Worm (Caenorhabditis elegans): ENCODE results near the gene syx-3.

The syx-3 gene

DNA sequence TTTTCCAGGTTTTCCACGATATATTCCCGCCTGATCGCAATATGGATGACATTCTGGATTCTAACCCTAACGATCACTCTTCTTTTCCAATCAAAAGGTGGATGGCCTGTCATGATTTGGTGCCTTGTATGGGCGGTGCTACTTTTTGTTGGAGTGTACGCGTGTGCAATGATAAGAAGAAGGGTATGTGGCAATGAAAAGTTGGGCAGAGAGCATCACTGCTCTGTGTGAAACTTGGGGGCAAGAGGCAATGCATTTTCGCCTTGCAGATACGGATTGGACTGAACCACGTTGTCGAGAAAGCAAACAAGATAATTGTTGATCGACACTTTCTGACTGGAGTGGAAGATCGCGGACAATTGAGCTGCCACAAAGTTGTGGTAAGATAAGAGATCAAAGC, 2.6 kb upstream of the syx-3 start:
- TF ChIP-seq tbx-11 (GFP tag; IDR thresholded peaks at IDR 0.05) (no peak), hmbx-1 (tag; optimal IDR thresholded peaks at IDR 0.05) (no peak), ama-1 (optimal IDR thresholded peaks at IDR 0.05) (no peak), hnd-1 (tag; optimal IDR thresholded peaks at IDR 0.05) (no peak), tra-4 (tag; optimal IDR thresholded peaks at IDR 0.05) (no peak)

DNA sequence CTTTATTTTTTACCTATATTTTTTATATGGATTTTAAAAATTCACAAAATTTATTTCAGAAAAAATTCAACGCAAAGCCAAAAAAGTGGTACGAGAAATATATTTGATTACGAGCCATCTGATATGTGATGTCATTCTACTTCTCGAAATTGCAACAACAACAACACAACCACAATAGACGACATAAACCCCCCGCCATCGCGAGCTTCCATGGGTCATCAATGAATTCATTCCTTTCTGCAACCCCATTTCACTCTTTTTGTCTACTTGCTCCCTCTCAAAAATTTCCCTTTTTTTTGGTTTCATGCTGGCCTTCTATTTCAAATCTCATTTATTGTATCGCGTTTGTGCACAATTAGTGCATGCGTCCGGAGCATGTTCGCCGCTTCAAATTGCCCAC, 1.0 kb upstream of the syx-3 start:
- TF ChIP-seq tra-4 (tag; optimal IDR thresholded peaks at IDR 0.05) (no peak), hmg-4 (GFP tag; optimal IDR thresholded peaks at IDR 0.05) (no peak), scrt-1 (GFP tag; IDR thresholded peaks at IDR 0.05) (no peak), ceh-13 (GFP tag; optimal IDR thresholded peaks at IDR 0.05) (no peak), ceh-36 (tag; optimal IDR thresholded peaks at IDR 0.05) (no peak)

DNA sequence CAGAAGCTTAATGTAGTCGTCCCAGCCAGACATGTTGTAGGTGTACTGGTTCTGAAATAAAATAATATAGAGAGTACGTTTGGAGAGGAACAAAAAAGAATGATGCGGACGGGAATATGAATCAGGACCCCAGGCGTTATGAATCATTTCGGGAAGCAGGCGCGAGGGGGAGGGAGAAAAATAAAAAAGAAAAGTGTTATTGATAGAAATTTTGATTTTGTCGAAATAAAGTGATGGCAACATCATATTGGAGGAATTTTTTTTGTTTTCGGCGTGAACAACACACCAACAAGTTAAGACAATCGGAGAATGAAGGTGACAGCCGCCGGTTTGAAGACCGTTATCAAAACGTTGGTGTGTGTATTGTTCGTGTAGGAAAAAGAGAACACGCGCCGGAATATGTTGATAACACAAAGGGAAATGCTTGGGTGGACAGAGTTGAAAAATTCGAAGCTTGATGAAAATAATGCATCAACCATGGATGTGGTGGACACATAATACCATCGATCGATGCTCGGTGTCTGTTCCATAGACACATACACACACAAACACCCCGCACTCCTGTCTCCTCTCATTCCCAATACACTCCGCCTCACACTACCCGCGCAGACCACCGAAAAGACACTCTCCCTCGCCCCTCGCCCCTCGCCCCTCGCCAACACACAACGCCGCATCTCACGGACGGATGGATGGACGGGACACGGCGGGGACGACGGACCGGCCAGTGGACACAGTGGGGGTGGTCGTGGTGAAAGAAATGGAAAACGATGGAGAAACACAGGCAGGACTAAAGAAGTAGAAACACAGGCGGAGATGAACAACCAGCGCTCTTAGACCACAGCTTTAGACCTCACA, 5.4 kb downstream of the syx-3 start, which contains the start of gene pfn-2:
Gene pfn-2, minus strand, starts transcription at position 51 of the 855 bp plus-strand sequence.
- TF ChIP-seq flt-1 (GFP tag; IDR thresholded peaks at IDR 0.05), result 0 out of 2 replicates have a peak, but pooled peaks have one; percentile 17
- TF ChIP-seq hmg-4 (GFP tag; optimal IDR thresholded peaks at IDR 0.05), result peak; percentile 89
- peak; percentile 15 for TF ChIP-seq aly-1 (tag; optimal IDR thresholded peaks at IDR 0.05)
- no peak for TF ChIP-seq tra-4 (tag; optimal IDR thresholded peaks at IDR 0.05)
- 0 out of 2 replicates have a peak, but pooled peaks have one; percentile 9 for TF ChIP-seq tbx-11 (GFP tag; IDR thresholded peaks at IDR 0.05)
- TF ChIP-seq tbx-37 (GFP tag; conservative IDR thresholded peaks at IDR 0.05), result peak; percentile 52
- TF ChIP-seq F13C5.2 (tag; optimal IDR thresholded peaks at IDR 0.05), result peak; percentile 40
- no peak for TF ChIP-seq sea-1 (GFP tag; conservative IDR thresholded peaks at IDR 0.05)
- peak; percentile 6 for TF ChIP-seq ceh-13 (GFP tag; optimal IDR thresholded peaks at IDR 0.05)

DNA sequence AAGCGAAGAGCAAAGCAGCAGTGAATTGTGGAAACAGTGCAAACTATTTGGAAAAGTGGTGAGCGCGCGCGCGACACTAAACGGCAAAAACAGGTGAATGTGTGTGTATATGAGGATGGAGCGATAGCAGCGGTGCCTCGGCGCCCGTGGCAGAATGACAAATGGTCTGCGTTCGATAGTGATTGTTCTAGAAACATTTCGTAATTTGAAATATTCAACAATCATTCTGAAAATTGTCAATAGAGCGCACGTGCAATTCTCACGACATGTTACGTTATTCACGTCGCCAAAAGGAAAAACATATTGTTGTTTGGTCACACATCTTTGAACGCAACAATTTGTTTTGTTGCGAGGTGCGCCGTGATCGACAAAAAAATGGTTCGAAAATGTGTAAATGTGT, 6.4 kb downstream of the syx-3 start:
- no peak for TF ChIP-seq hmbx-1 (tag; optimal IDR thresholded peaks at IDR 0.05)
- no peak for TF ChIP-seq ets-7 (tag; optimal IDR thresholded peaks at IDR 0.05)
- no peak for TF ChIP-seq tra-4 (tag; optimal IDR thresholded peaks at IDR 0.05)
- TF ChIP-seq F13C5.2 (tag; optimal IDR thresholded peaks at IDR 0.05), result no peak
- no peak for TF ChIP-seq tbx-11 (GFP tag; IDR thresholded peaks at IDR 0.05)
- no peak for TF ChIP-seq B0310.2 (tag; optimal IDR thresholded peaks at IDR 0.05)
- no peak for TF ChIP-seq flt-1 (GFP tag; IDR thresholded peaks at IDR 0.05)
- no peak for TF ChIP-seq hmg-4 (GFP tag; optimal IDR thresholded peaks at IDR 0.05)
- TF ChIP-seq tbx-37 (GFP tag; conservative IDR thresholded peaks at IDR 0.05), result no peak
- no peak for TF ChIP-seq aly-1 (tag; optimal IDR thresholded peaks at IDR 0.05)
- no peak for TF ChIP-seq ceh-36 (tag; optimal IDR thresholded peaks at IDR 0.05)
- no peak for TF ChIP-seq ceh-13 (GFP tag; optimal IDR thresholded peaks at IDR 0.05)
- no peak for TF ChIP-seq hnd-1 (tag; optimal IDR thresholded peaks at IDR 0.05)
- TF ChIP-seq pes-1 (GFP tag; IDR thresholded peaks at IDR 0.05), result no peak
- TF ChIP-seq ama-1 (optimal IDR thresholded peaks at IDR 0.05), result no peak
- TF ChIP-seq sea-1 (GFP tag; conservative IDR thresholded peaks at IDR 0.05), result no peak
- no peak for TF ChIP-seq scrt-1 (GFP tag; IDR thresholded peaks at IDR 0.05)

DNA sequence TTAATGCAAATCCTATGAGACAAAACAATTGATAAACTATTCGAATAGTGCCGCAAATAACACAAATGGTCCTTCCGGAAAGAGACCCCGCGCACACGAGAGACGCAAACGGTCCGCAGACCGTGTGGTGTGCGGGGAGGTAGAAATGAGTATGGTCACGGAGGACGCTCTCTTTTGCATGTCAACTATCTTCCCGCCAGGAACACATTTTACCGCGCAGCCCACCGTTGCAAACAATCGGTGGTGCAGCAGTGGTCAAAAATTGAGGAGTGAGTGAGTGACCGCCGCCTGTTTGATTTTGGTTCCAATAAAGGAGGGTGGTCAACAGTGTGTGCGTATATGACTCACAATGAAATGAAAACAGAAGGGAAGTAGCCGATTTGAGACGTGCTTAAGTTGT, 11.8 kb downstream of the syx-3 start:
- TF ChIP-seq hmg-4 (GFP tag; optimal IDR thresholded peaks at IDR 0.05) (peak; percentile 75), aly-1 (tag; optimal IDR thresholded peaks at IDR 0.05) (peak; percentile 12), pes-1 (GFP tag; IDR thresholded peaks at IDR 0.05) (no peak)

DNA sequence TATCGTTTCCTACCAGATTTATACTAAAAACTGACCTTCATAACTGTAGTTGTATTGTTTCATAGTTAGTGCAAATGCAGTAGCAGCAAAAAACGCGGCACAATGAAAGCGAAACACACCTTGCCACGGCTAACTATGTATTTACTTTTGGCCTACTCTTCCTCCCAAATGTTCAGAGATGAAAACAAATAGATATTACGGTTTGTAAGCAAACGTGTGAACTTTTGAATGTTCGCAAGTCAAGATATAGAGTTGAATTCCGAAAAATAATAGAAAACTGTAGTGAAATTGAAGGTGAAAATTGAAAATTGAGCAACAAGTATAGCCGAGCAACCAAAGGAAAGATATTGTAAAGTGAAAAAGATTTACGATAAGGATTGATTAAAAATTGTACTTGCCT, 15.3 kb downstream of the syx-3 start, which contains the start of gene chtl-1:
Gene chtl-1, minus strand, starts transcription at position 101 of the 400 bp plus-strand sequence.
- no peak for TF ChIP-seq flt-1 (GFP tag; IDR thresholded peaks at IDR 0.05)
- TF ChIP-seq ceh-36 (tag; optimal IDR thresholded peaks at IDR 0.05), result no peak
- TF ChIP-seq ceh-13 (GFP tag; optimal IDR thresholded peaks at IDR 0.05), result no peak
- TF ChIP-seq aly-1 (tag; optimal IDR thresholded peaks at IDR 0.05), result no peak
- TF ChIP-seq hnd-1 (tag; optimal IDR thresholded peaks at IDR 0.05), result no peak
- no peak for TF ChIP-seq hmg-4 (GFP tag; optimal IDR thresholded peaks at IDR 0.05)
- no peak for TF ChIP-seq ama-1 (optimal IDR thresholded peaks at IDR 0.05)
- TF ChIP-seq B0310.2 (tag; optimal IDR thresholded peaks at IDR 0.05), result no peak
- TF ChIP-seq sea-1 (GFP tag; conservative IDR thresholded peaks at IDR 0.05), result no peak
- no peak for TF ChIP-seq tra-4 (tag; optimal IDR thresholded peaks at IDR 0.05)

DNA sequence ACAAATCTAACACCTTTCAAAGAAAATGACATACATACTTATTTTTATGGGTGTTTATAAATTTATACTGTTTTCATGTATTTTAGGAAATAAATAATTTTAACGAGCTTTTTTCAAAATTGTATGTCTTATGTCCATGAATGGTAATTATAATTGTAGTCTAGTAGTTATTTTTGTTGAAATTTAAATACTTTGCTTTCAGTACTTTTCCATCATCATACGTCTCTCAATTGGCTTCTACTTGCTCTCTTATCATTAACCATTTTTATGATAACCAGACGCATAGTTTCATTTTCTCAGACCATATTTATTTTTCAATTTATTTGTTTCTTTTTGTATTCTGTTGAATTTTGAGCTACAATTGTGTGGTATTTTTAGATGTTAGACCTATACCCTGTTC, 16.5 kb downstream of the syx-3 start, which contains the start of gene F35C8.5:
Gene F35C8.5, plus strand, starts transcription at position 377 of the 400 bp plus-strand sequence.
- TF ChIP-seq aly-1 (tag; optimal IDR thresholded peaks at IDR 0.05), result no peak
- no peak for TF ChIP-seq flt-1 (GFP tag; IDR thresholded peaks at IDR 0.05)
- TF ChIP-seq F13C5.2 (tag; optimal IDR thresholded peaks at IDR 0.05), result no peak
- TF ChIP-seq pes-1 (GFP tag; IDR thresholded peaks at IDR 0.05), result no peak

DNA sequence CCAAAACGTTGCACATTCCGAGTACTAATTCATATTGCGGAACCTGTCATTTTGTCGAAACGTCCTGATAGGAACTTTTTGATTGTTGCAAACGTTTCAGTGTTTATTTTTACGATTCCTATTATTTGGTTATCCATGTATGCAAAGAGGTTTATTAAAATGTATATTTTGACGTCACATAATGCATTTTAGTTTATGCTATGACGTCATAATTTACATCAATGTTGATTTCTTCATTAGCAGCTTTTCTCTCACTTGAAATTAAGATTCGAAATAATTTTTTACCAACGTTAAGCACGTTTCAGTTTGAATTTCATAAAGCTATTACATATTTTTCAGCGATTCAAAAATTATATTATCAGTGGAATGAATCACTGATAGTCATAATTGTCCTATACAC, 17.7 kb downstream of the syx-3 start:
- no peak for TF ChIP-seq flt-1 (GFP tag; IDR thresholded peaks at IDR 0.05)
- no peak for TF ChIP-seq tra-4 (tag; optimal IDR thresholded peaks at IDR 0.05)
- no peak for TF ChIP-seq ceh-36 (tag; optimal IDR thresholded peaks at IDR 0.05)
- TF ChIP-seq aly-1 (tag; optimal IDR thresholded peaks at IDR 0.05), result no peak
- TF ChIP-seq pes-1 (GFP tag; IDR thresholded peaks at IDR 0.05), result no peak
- no peak for TF ChIP-seq hmg-4 (GFP tag; optimal IDR thresholded peaks at IDR 0.05)
- TF ChIP-seq ceh-13 (GFP tag; optimal IDR thresholded peaks at IDR 0.05), result no peak
- no peak for TF ChIP-seq sea-1 (GFP tag; conservative IDR thresholded peaks at IDR 0.05)
- no peak for TF ChIP-seq ama-1 (optimal IDR thresholded peaks at IDR 0.05)
- TF ChIP-seq hnd-1 (tag; optimal IDR thresholded peaks at IDR 0.05), result no peak
- no peak for TF ChIP-seq scrt-1 (GFP tag; IDR thresholded peaks at IDR 0.05)
- no peak for TF ChIP-seq tbx-11 (GFP tag; IDR thresholded peaks at IDR 0.05)
- TF ChIP-seq tbx-37 (GFP tag; conservative IDR thresholded peaks at IDR 0.05), result no peak
- TF ChIP-seq B0310.2 (tag; optimal IDR thresholded peaks at IDR 0.05), result no peak
